Worm (Caenorhabditis elegans): Measurements from ENCODE around the gene R155.5.

Gene R155.5

ce11 chrIII:1965161-1965560, 5.2 kb downstream of the R155.5 start:
- peak; percentile 75 for TF ChIP-seq T22C8.4 (GFP tag; IDR thresholded peaks at IDR 0.05)

- TF ChIP-seq tab-1 (GFP tag; IDR thresholded peaks at IDR 0.05) (no peak), klf-2 (GFP tag; conservative IDR thresholded peaks at IDR 0.05) (no peak), ztf-29 (GFP tag; IDR thresholded peaks at IDR 0.05) (no peak), ztf-23 (GFP tag; IDR thresholded peaks at IDR 0.05) (no peak), flt-1 (GFP tag; IDR thresholded peaks at IDR 0.05) (no peak), med-1 (GFP tag; optimal IDR thresholded peaks at IDR 0.05; ENCODE audit: insufficient read depth) (no peak), T22C8.4 (GFP tag; IDR thresholded peaks at IDR 0.05) (no peak), cog-1 (tag; optimal IDR thresholded peaks at IDR 0.05) (no peak), ref-1 (GFP tag; conservative IDR thresholded peaks at IDR 0.05) (no peak)
These were observed 7.2 kb downstream of the R155.5 start for ce11 chrIII:1963128-1963527.

ce11 chrIII:1962552-1962951, 7.8 kb downstream of the R155.5 start:
- TF ChIP-seq med-1 (GFP tag; optimal IDR thresholded peaks at IDR 0.05; ENCODE audit: insufficient read depth) (no peak), ztf-23 (GFP tag; IDR thresholded peaks at IDR 0.05) (no peak), cog-1 (tag; optimal IDR thresholded peaks at IDR 0.05) (no peak), klf-2 (GFP tag; conservative IDR thresholded peaks at IDR 0.05) (no peak), T22C8.4 (GFP tag; IDR thresholded peaks at IDR 0.05) (no peak), flt-1 (GFP tag; IDR thresholded peaks at IDR 0.05) (no peak), ztf-29 (GFP tag; IDR thresholded peaks at IDR 0.05) (no peak), tab-1 (GFP tag; IDR thresholded peaks at IDR 0.05) (no peak), ref-1 (GFP tag; conservative IDR thresholded peaks at IDR 0.05) (no peak)

- TF ChIP-seq ztf-29 (GFP tag; IDR thresholded peaks at IDR 0.05): no peak
- TF ChIP-seq ztf-23 (GFP tag; IDR thresholded peaks at IDR 0.05): no peak
- TF ChIP-seq cog-1 (tag; optimal IDR thresholded peaks at IDR 0.05): no peak
- TF ChIP-seq ref-1 (GFP tag; conservative IDR thresholded peaks at IDR 0.05): no peak
- TF ChIP-seq med-1 (GFP tag; optimal IDR thresholded peaks at IDR 0.05; ENCODE audit: insufficient read depth): no peak
- no peak for TF ChIP-seq flt-1 (GFP tag; IDR thresholded peaks at IDR 0.05)
- no peak for TF ChIP-seq T22C8.4 (GFP tag; IDR thresholded peaks at IDR 0.05)
- TF ChIP-seq tab-1 (GFP tag; IDR thresholded peaks at IDR 0.05): no peak
- TF ChIP-seq klf-2 (GFP tag; conservative IDR thresholded peaks at IDR 0.05): no peak
These were observed 8.3 kb downstream of the R155.5 start, which contains the start of gene mboa-6 for ce11 chrIII:1961895-1962506. mboa-6 (minus strand) TSS chrIII:1961945.

- TF ChIP-seq T22C8.4 (GFP tag; IDR thresholded peaks at IDR 0.05) (peak; percentile 98), cog-1 (tag; optimal IDR thresholded peaks at IDR 0.05) (no peak)
These were observed 14.7 kb downstream of the R155.5 start for ce11 chrIII:1955520-1956095.

- no peak for TF ChIP-seq med-1 (GFP tag; optimal IDR thresholded peaks at IDR 0.05; ENCODE audit: insufficient read depth)
- TF ChIP-seq cog-1 (tag; optimal IDR thresholded peaks at IDR 0.05): no peak
- no peak for TF ChIP-seq ref-1 (GFP tag; conservative IDR thresholded peaks at IDR 0.05)
- TF ChIP-seq flt-1 (GFP tag; IDR thresholded peaks at IDR 0.05): no peak
- no peak for TF ChIP-seq klf-2 (GFP tag; conservative IDR thresholded peaks at IDR 0.05)
- no peak for TF ChIP-seq ztf-29 (GFP tag; IDR thresholded peaks at IDR 0.05)
- no peak for TF ChIP-seq tab-1 (GFP tag; IDR thresholded peaks at IDR 0.05)
- no peak for TF ChIP-seq T22C8.4 (GFP tag; IDR thresholded peaks at IDR 0.05)
- TF ChIP-seq ztf-23 (GFP tag; IDR thresholded peaks at IDR 0.05): no peak
These were observed 18.9 kb downstream of the R155.5 start, which contains the start of gene F53A3.7 for ce11 chrIII:1951388-1951787. F53A3.7 (plus strand) TSS chrIII:1951526.

- TF ChIP-seq flt-1 (GFP tag; IDR thresholded peaks at IDR 0.05): peak; percentile 65; the same call in 1 of the 2 replicates
- TF ChIP-seq ztf-23 (GFP tag; IDR thresholded peaks at IDR 0.05): peak; percentile 50
- no peak for TF ChIP-seq tab-1 (GFP tag; IDR thresholded peaks at IDR 0.05)
- TF ChIP-seq cog-1 (tag; optimal IDR thresholded peaks at IDR 0.05): peak; percentile 72
These were observed 20.1 kb downstream of the R155.5 start, which contains the start of the genes polh-1 and rps-22 for ce11 chrIII:1950236-1950635. polh-1 (minus strand) TSS chrIII:1950269. rps-22 (plus strand) TSS chrIII:1950535.

- TF ChIP-seq T22C8.4 (GFP tag; IDR thresholded peaks at IDR 0.05): no peak
- TF ChIP-seq ref-1 (GFP tag; conservative IDR thresholded peaks at IDR 0.05): no peak
- TF ChIP-seq cog-1 (tag; optimal IDR thresholded peaks at IDR 0.05): no peak
- TF ChIP-seq flt-1 (GFP tag; IDR thresholded peaks at IDR 0.05): no peak
- TF ChIP-seq ztf-29 (GFP tag; IDR thresholded peaks at IDR 0.05): no peak
- no peak for TF ChIP-seq ztf-23 (GFP tag; IDR thresholded peaks at IDR 0.05)
- no peak for TF ChIP-seq klf-2 (GFP tag; conservative IDR thresholded peaks at IDR 0.05)
- no peak for TF ChIP-seq med-1 (GFP tag; optimal IDR thresholded peaks at IDR 0.05; ENCODE audit: insufficient read depth)
- no peak for TF ChIP-seq tab-1 (GFP tag; IDR thresholded peaks at IDR 0.05)
These were observed 21.0 kb downstream of the R155.5 start for ce11 chrIII:1949362-1949761.

ce11 chrIII:1947851-1948250, 22.5 kb downstream of the R155.5 start:
- TF ChIP-seq tab-1 (GFP tag; IDR thresholded peaks at IDR 0.05) (no peak), cog-1 (tag; optimal IDR thresholded peaks at IDR 0.05) (no peak), med-1 (GFP tag; optimal IDR thresholded peaks at IDR 0.05; ENCODE audit: insufficient read depth) (no peak), T22C8.4 (GFP tag; IDR thresholded peaks at IDR 0.05) (no peak), flt-1 (GFP tag; IDR thresholded peaks at IDR 0.05) (no peak), ztf-29 (GFP tag; IDR thresholded peaks at IDR 0.05) (no peak), klf-2 (GFP tag; conservative IDR thresholded peaks at IDR 0.05) (no peak), ztf-23 (GFP tag; IDR thresholded peaks at IDR 0.05) (no peak), ref-1 (GFP tag; conservative IDR thresholded peaks at IDR 0.05) (no peak)

- TF ChIP-seq med-1 (GFP tag; optimal IDR thresholded peaks at IDR 0.05; ENCODE audit: insufficient read depth): no peak
- no peak for TF ChIP-seq klf-2 (GFP tag; conservative IDR thresholded peaks at IDR 0.05)
- no peak for TF ChIP-seq ztf-23 (GFP tag; IDR thresholded peaks at IDR 0.05)
- no peak for TF ChIP-seq ref-1 (GFP tag; conservative IDR thresholded peaks at IDR 0.05)
- no peak for TF ChIP-seq flt-1 (GFP tag; IDR thresholded peaks at IDR 0.05)
- no peak for TF ChIP-seq ztf-29 (GFP tag; IDR thresholded peaks at IDR 0.05)
- TF ChIP-seq cog-1 (tag; optimal IDR thresholded peaks at IDR 0.05): no peak
- TF ChIP-seq T22C8.4 (GFP tag; IDR thresholded peaks at IDR 0.05): no peak
- TF ChIP-seq tab-1 (GFP tag; IDR thresholded peaks at IDR 0.05): no peak
These were observed 26.8 kb downstream of the R155.5 start, which contains the start of gene F53A3.1 for ce11 chrIII:1943488-1943887. F53A3.1 (minus strand) TSS chrIII:1943637.
